Fruit fly (Drosophila melanogaster) whole organism, embryonic: ENCODE results near the gene Dlip1.

Source experiments
- Atf3 ChIP-seq: fragments of 200-800 bp; sonication (Bioruptor generic); optimal IDR thresholded peaks from 3 replicates; lab custom pipeline; 2016; ENCODE audit warnings: missing biosample characterization, missing genetic modification characterization
- CG10147 ChIP-seq: fragments of 200-800 bp; sonication (Bioruptor generic); optimal IDR thresholded peaks from 2 replicates; lab custom pipeline; 2019; ENCODE audit warnings: missing biosample characterization, mild to moderate bottlenecking, missing genetic modification characterization, moderate library complexity
- CG1024 ChIP-seq: fragments of 200-800 bp; sonication (Bioruptor generic); IDR thresholded peaks from 2 replicates; pipeline ENCODE4 v1.3.6; 2022; ENCODE audit warnings: missing biosample characterization, missing genetic modification characterization
- CG11560 ChIP-seq: fragments of 200-800 bp; sonication (Bioruptor generic); IDR thresholded peaks from 3 replicates; pipeline ENCODE4 v1.3.6; 2022; ENCODE audit warnings: missing biosample characterization, missing genetic modification characterization
- CG13123 ChIP-seq: fragments of 200-800 bp; sonication (Bioruptor generic); optimal IDR thresholded peaks from 2 replicates; lab custom pipeline; 2016; ENCODE audit warnings: missing biosample characterization, missing genetic modification characterization
- CG13287 ChIP-seq: fragments of 200-800 bp; sonication (Bioruptor generic); IDR thresholded peaks from 2 replicates; pipeline ENCODE4 v1.3.6; 2022; ENCODE audit warnings: missing biosample characterization, missing genetic modification characterization; ENCODE audit not compliant: partially characterized antibody
- CG17385 ChIP-seq: fragments of 200-800 bp; sonication (Bioruptor generic); optimal IDR thresholded peaks from 3 replicates; lab custom pipeline; 2018; ENCODE audit warnings: missing biosample characterization, mild to moderate bottlenecking, missing genetic modification characterization
- CG1832 ChIP-seq: fragments of 200-800 bp; sonication (Bioruptor generic); optimal IDR thresholded peaks from 2 replicates; lab custom pipeline; 2017; ENCODE audit warnings: missing biosample characterization, mild to moderate bottlenecking, missing genetic modification characterization, inconsistent platforms
- CG2712 ChIP-seq: fragments of 200-800 bp; optimal IDR thresholded peaks from 3 replicates; lab custom pipeline; 2019; ENCODE audit warnings: missing biosample characterization, mild to moderate bottlenecking, missing genetic modification characterization, moderate library complexity
- CG31224 ChIP-seq: fragments of 200-800 bp; sonication (Bioruptor generic); IDR thresholded peaks from 2 replicates; pipeline ENCODE4 v1.3.6; 2022; ENCODE audit warnings: missing biosample characterization, missing genetic modification characterization
- CG34422 ChIP-seq: fragments of 200-800 bp; sonication (Bioruptor generic); IDR thresholded peaks from 3 replicates; pipeline ENCODE4 v1.3.6; 2022; ENCODE audit warnings: missing biosample characterization, missing genetic modification characterization
- CG3726 ChIP-seq: fragments of 200-800 bp; sonication (Bioruptor generic); IDR thresholded peaks from 3 replicates; pipeline ENCODE4, ENCODE4 v1.3.6; 2022; ENCODE audit warnings: missing biosample characterization, missing genetic modification characterization
- CG3995 ChIP-seq: fragments of 200-800 bp; sonication (Bioruptor generic); optimal IDR thresholded peaks from 3 replicates; lab custom pipeline; 2016; ENCODE audit warnings: missing biosample characterization, missing genetic modification characterization
- CG4404 ChIP-seq: fragments of 200-800 bp; sonication (Bioruptor generic); IDR thresholded peaks from 2 replicates; pipeline ENCODE4 v1.3.6; 2022; ENCODE audit warnings: missing biosample characterization, missing genetic modification characterization
- CG6654 ChIP-seq: fragments of 200-800 bp; sonication (Bioruptor generic); optimal IDR thresholded peaks from 2 replicates; lab custom pipeline; 2017; ENCODE audit warnings: missing biosample characterization, mild to moderate bottlenecking, missing genetic modification characterization
- CG6791 ChIP-seq: fragments of 200-800 bp; sonication (Bioruptor generic); IDR thresholded peaks from 3 replicates; pipeline ENCODE4 v1.3.6; 2022; ENCODE audit warnings: missing biosample characterization, missing genetic modification characterization; ENCODE audit not compliant: partially characterized antibody
- CG7556 ChIP-seq: fragments of 200-800 bp; sonication (Bioruptor generic); optimal IDR thresholded peaks from 2 replicates; lab custom pipeline; 2017; ENCODE audit warnings: missing biosample characterization, mild to moderate bottlenecking, missing genetic modification characterization
- CG8765 ChIP-seq: fragments of 200-800 bp; sonication (Bioruptor generic); IDR thresholded peaks from 2 replicates; pipeline ENCODE4 v1.3.6; 2022; ENCODE audit warnings: missing biosample characterization, missing genetic modification characterization
- CG9727 ChIP-seq: fragments of 200-800 bp; sonication (Bioruptor generic); optimal IDR thresholded peaks from 3 replicates; lab custom pipeline; 2017; ENCODE audit warnings: missing biosample characterization, mild to moderate bottlenecking, missing genetic modification characterization
- CTCF ChIP-seq: fragments of 200-800 bp; sonication (Bioruptor generic); optimal IDR thresholded peaks from 2 replicates; lab custom pipeline; 2017; ENCODE audit warnings: missing biosample characterization, mild to moderate bottlenecking, missing genetic modification characterization, moderate library complexity
- Camta ChIP-seq: fragments of 200-800 bp; sonication (Bioruptor generic); optimal IDR thresholded peaks from 2 replicates; lab custom pipeline; 2016; ENCODE audit warnings: missing biosample characterization, missing genetic modification characterization
- D19A ChIP-seq: fragments of 200-800 bp; optimal IDR thresholded peaks from 3 replicates; lab custom pipeline; 2019; ENCODE audit warnings: missing biosample characterization, mild to moderate bottlenecking, missing genetic modification characterization, moderate library complexity
- Dref ChIP-seq: fragments of 200-800 bp; sonication (Bioruptor generic); IDR thresholded peaks from 2 replicates; pipeline ENCODE4 v1.3.6; 2022; ENCODE audit warnings: missing biosample characterization, missing genetic modification characterization
- ERR ChIP-seq: fragments of 200-800 bp; sonication (Bioruptor generic); optimal IDR thresholded peaks from 2 replicates; lab custom pipeline; 2016; ENCODE audit warnings: missing biosample characterization, missing genetic modification characterization
- HLHmδ ChIP-seq: fragments of 200-800 bp; sonication (Bioruptor generic); optimal IDR thresholded peaks from 2 replicates; lab custom pipeline; 2018; ENCODE audit warnings: missing biosample characterization, mild to moderate bottlenecking, missing genetic modification characterization, moderate library complexity
- Hmr ChIP-seq: fragments of 200-800 bp; sonication (Bioruptor generic); optimal IDR thresholded peaks from 3 replicates; lab custom pipeline; 2017; ENCODE audit warnings: mild to moderate bottlenecking, missing biosample characterization, missing genetic modification reagents, missing genetic modification characterization
- Hmx ChIP-seq: fragments of 200-800 bp; sonication (Bioruptor generic); optimal IDR thresholded peaks from 2 replicates; lab custom pipeline; 2016; ENCODE audit warnings: missing biosample characterization, missing genetic modification characterization
- MBD-R2 ChIP-seq: fragments of 200-800 bp; sonication (Bioruptor generic); IDR thresholded peaks from 2 replicates; pipeline ENCODE4 v1.3.6; 2022; ENCODE audit warnings: missing biosample characterization, missing genetic modification characterization
- Sox100B ChIP-seq: fragments of 200-800 bp; sonication (Bioruptor generic); optimal IDR thresholded peaks from 3 replicates; lab custom pipeline; 2018; ENCODE audit warnings: missing biosample characterization, mild to moderate bottlenecking, missing genetic modification characterization
- ase ChIP-seq: fragments of 200-800 bp; sonication (Bioruptor generic); IDR thresholded peaks from 3 replicates; pipeline ENCODE4 v1.3.6; 2022; ENCODE audit warnings: missing biosample characterization, missing genetic modification characterization
- az2 ChIP-seq: fragments of 200-800 bp; sonication (Bioruptor generic); optimal IDR thresholded peaks from 3 replicates; lab custom pipeline; 2016; ENCODE audit warnings: missing biosample characterization, missing genetic modification characterization
- bigmax ChIP-seq: fragments of 200-800 bp; sonication (Bioruptor generic); optimal IDR thresholded peaks from 2 replicates; lab custom pipeline; 2018; ENCODE audit warnings: missing biosample characterization, mild to moderate bottlenecking, missing genetic modification characterization
- br ChIP-seq: fragments of >200 bp; optimal IDR thresholded peaks from 2 replicates; lab custom pipeline; 2017
- emc ChIP-seq: fragments of 200-800 bp; sonication (Bioruptor generic); optimal IDR thresholded peaks from 2 replicates; lab custom pipeline; 2016; ENCODE audit warnings: missing biosample characterization, missing genetic modification characterization
- ems ChIP-seq: fragments of 200-800 bp; sonication (Bioruptor generic); optimal IDR thresholded peaks from 3 replicates; lab custom pipeline; 2016; ENCODE audit warnings: missing biosample characterization, missing genetic modification characterization
- hb ChIP-seq: fragments of 200-800 bp; sonication (Bioruptor generic); IDR thresholded peaks from 3 replicates; pipeline ENCODE4 v1.3.6; 2022; ENCODE audit warnings: missing biosample characterization, missing genetic modification characterization; ENCODE audit not compliant: partially characterized antibody
- pan ChIP-seq, 4 experiments: fragments of >200 bp in 3 of 4; fragments of 200-800 bp in 1 of 4; sonication (Bioruptor generic) in 1 of 4; optimal IDR thresholded peaks in 3 of 4; IDR thresholded peaks in 1 of 4; 2 replicates each; pipeline versions ENCODE4 v1.3.6 to Lab custom; 2017 to 2022; ENCODE audit warnings: missing biosample characterization in 2 of 4, missing genetic modification characterization in 2 of 4, mixed read lengths in 1 of 4
- prd ChIP-seq, 3 experiments: fragments of >200 bp in 2 of 3; fragments of 200-800 bp in 1 of 3; sonication (Bioruptor generic) in 1 of 3; optimal IDR thresholded peaks in 2 of 3; IDR thresholded peaks in 1 of 3; 2 replicates in 2 of 3; 3 replicates in 1 of 3; pipeline versions ENCODE4 v1.3.6 to Lab custom; 2017 to 2022; ENCODE audit warnings: missing biosample characterization in 1 of 3, missing genetic modification characterization in 1 of 3
- ro ChIP-seq: fragments of 200-800 bp; sonication (Bioruptor generic); IDR thresholded peaks from 2 replicates; pipeline ENCODE4 v1.3.6; 2022; ENCODE audit warnings: missing biosample characterization, missing genetic modification characterization
- salm ChIP-seq: fragments of 200-800 bp; sonication (Bioruptor generic); optimal IDR thresholded peaks from 2 replicates; lab custom pipeline; 2018; ENCODE audit warnings: missing biosample characterization, mild to moderate bottlenecking, missing genetic modification characterization
- sens ChIP-seq: fragments of 200-800 bp; sonication (Bioruptor generic); peaks from one replicate; lab custom pipeline; 2016; ENCODE audit warnings: missing biosample characterization, missing genetic modification characterization
- slp2 ChIP-seq: fragments of 200-800 bp; sonication (Bioruptor generic); optimal IDR thresholded peaks from 2 replicates; lab custom pipeline; 2016; ENCODE audit warnings: missing biosample characterization, missing genetic modification characterization
- so ChIP-seq: fragments of 200-800 bp; sonication (Bioruptor generic); IDR thresholded peaks from 3 replicates; pipeline ENCODE4 v1.3.6; 2022; ENCODE audit warnings: missing biosample characterization, missing genetic modification characterization
- sob ChIP-seq: fragments of 200-800 bp; sonication (Bioruptor generic); IDR thresholded peaks from 2 replicates; pipeline ENCODE4 v1.3.6; 2022; ENCODE audit warnings: missing biosample characterization, missing genetic modification characterization
- tap ChIP-seq: fragments of 200-800 bp; optimal IDR thresholded peaks from 3 replicates; lab custom pipeline; 2019; ENCODE audit warnings: missing biosample characterization, mild to moderate bottlenecking, missing genetic modification characterization, moderate library complexity
- tin ChIP-seq: fragments of 200-800 bp; sonication (Bioruptor generic); optimal IDR thresholded peaks from 3 replicates; lab custom pipeline; 2016; ENCODE audit warnings: missing biosample characterization, missing genetic modification characterization
- tio ChIP-seq: fragments of 200-800 bp; sonication (Bioruptor generic); optimal IDR thresholded peaks from 2 replicates; lab custom pipeline; 2017; ENCODE audit warnings: missing biosample characterization, missing genetic modification characterization, inconsistent platforms
- toy ChIP-seq: fragments of 200-800 bp; sonication (Bioruptor generic); IDR thresholded peaks from 2 replicates; pipeline ENCODE4 v1.3.6; 2022; ENCODE audit warnings: missing biosample characterization, missing genetic modification characterization
- unpg ChIP-seq: fragments of 200-800 bp; sonication (Bioruptor generic); optimal IDR thresholded peaks from 3 replicates; lab custom pipeline; 2018; ENCODE audit warnings: missing biosample characterization, mild to moderate bottlenecking, missing genetic modification characterization, moderate library complexity
- yki ChIP-seq: fragments of >200 bp; optimal IDR thresholded peaks from 3 replicates; lab custom pipeline; 2018

The Dlip1 gene

dm6 chrX:9120828-9121754 is 37.3 kb upstream of the Dlip1 start (continued):
- TF ChIP-seq CG10147, result peak; percentile 15
- peak; percentile 49 for TF ChIP-seq CG9727 (GFP tag; lab: Kevin White, UChicago)
- peak; percentile 52 for TF ChIP-seq unpg (GFP tag; lab: Kevin White, UChicago)
- peak; percentile 19; the same call in 1 of the 2 replicates for TF ChIP-seq sob (GFP tag; lab: Robert Waterston, UW)
- no peak for TF ChIP-seq ase (GFP tag; lab: Robert Waterston, UW)
- TF ChIP-seq D19A (tag; lab: Kevin White, UChicago), result peak; percentile 55
- TF ChIP-seq tap, result no peak
- TF ChIP-seq prd (optimal IDR thresholded peaks at IDR 0.05; lab: Kevin White, UChicago), result no peak
- TF ChIP-seq prd (GFP tag; IDR thresholded peaks at IDR 0.05; lab: Robert Waterston, UW), result 0 out of 3 replicates have a peak, but pooled peaks have one; percentile 43
- peak; percentile 55 for TF ChIP-seq CG2712
- TF ChIP-seq CG3726, result no peak
- no peak for TF ChIP-seq bigmax (GFP tag; lab: Kevin White, UChicago)
- TF ChIP-seq slp2 (GFP tag; lab: Kevin White, UChicago), result no peak
- TF ChIP-seq tio (GFP tag; lab: Kevin White, UChicago), result peak; percentile 28
- TF ChIP-seq Hmx (GFP tag; lab: Kevin White, UChicago), result no peak
- no peak for TF ChIP-seq yki (lab: Kevin White, UChicago)
- TF ChIP-seq CG6791 (GFP tag; lab: Robert Waterston, UW), result no peak
- no peak for TF ChIP-seq CG13287 (GFP tag; lab: Robert Waterston, UW)
- no peak for TF ChIP-seq Atf3 (GFP tag; lab: Kevin White, UChicago)
- TF ChIP-seq tin (GFP tag; lab: Kevin White, UChicago), result peak; percentile 24
- TF ChIP-seq CG4404, result no peak
- TF ChIP-seq CG3995 (GFP tag; lab: Kevin White, UChicago), result no peak
- TF ChIP-seq salm (tag; lab: Kevin White, UChicago), result no peak
- TF ChIP-seq CG1832 (GFP tag; lab: Kevin White, UChicago), result no peak
- no peak for TF ChIP-seq CG31224 (GFP tag; lab: Robert Waterston, UW)
- TF ChIP-seq sens (GFP tag; lab: Kevin White, UChicago), result peak; percentile 89
- peak; percentile 46 for TF ChIP-seq CG7556 (GFP tag; lab: Kevin White, UChicago)
- no peak for TF ChIP-seq CG11560 (tag; lab: Robert Waterston, UW)
- TF ChIP-seq CG13123, result no peak
- TF ChIP-seq az2 (GFP tag; lab: Kevin White, UChicago), result peak; percentile 20
- TF ChIP-seq so (GFP tag; lab: Robert Waterston, UW), result no peak
- TF ChIP-seq CG34422 (GFP tag; lab: Robert Waterston, UW), result no peak
- TF ChIP-seq pan (optimal IDR thresholded peaks at IDR 0.05; lab: Kevin White, UChicago), result no peak
- peak in 1 of 2 experiments; percentile 50 for TF ChIP-seq pan (GFP tag; optimal IDR thresholded peaks at IDR 0.05 in 1 of 2, IDR thresholded peaks at IDR 0.05 in 1 of 2)
- TF ChIP-seq ro (GFP tag; lab: Robert Waterston, UW), result no peak
- no peak for TF ChIP-seq hb (GFP tag; lab: Robert Waterston, UW)
- peak; percentile 57 for TF ChIP-seq CG17385 (GFP tag; lab: Kevin White, UChicago)
- TF ChIP-seq Dref (GFP tag; lab: Robert Waterston, UW), result no peak
- peak; percentile 24 for TF ChIP-seq Hmr (GFP tag; lab: Kevin White, UChicago)
- TF ChIP-seq Sox100B, result peak; percentile 26
- TF ChIP-seq CG6654, result no peak
- peak; percentile 31 for TF ChIP-seq ems (GFP tag; lab: Kevin White, UChicago)
- TF ChIP-seq HLHmδ, result no peak
- TF ChIP-seq CG1024 (GFP tag; lab: Robert Waterston, UW), result peak; percentile 39; the same call in 1 of the 2 replicates
- no peak for TF ChIP-seq MBD-R2 (GFP tag; lab: Robert Waterston, UW)
- TF ChIP-seq toy (GFP tag; lab: Robert Waterston, UW), result no peak
- TF ChIP-seq CG8765, result no peak
- no peak for TF ChIP-seq br
- TF ChIP-seq emc (GFP tag; lab: Kevin White, UChicago), result no peak
- TF ChIP-seq ERR (GFP tag; lab: Kevin White, UChicago), result no peak
- TF ChIP-seq CTCF (GFP tag; lab: Kevin White, UChicago), result no peak
- peak; percentile 12 for TF ChIP-seq Camta (GFP tag; lab: Kevin White, UChicago)
